Worm (Caenorhabditis elegans) whole organism, L4/young adult: ENCODE data around the gene gpcp-2.
A peak's percentile ranks its signal among the peaks of the same experiment; 100 is the strongest.

ENCODE experiments used
- W03F9.2 ChIP-seq: fragments of 150-350 bp; optimal IDR thresholded peaks from 2 replicates; lab custom pipeline; 2014; ENCODE audit warnings: missing biosample characterization, missing genetic modification characterization
- him-1 ChIP-seq: sonication (generic microtip); optimal IDR thresholded peaks from 2 replicates; lab custom pipeline; 2016; ENCODE audit warnings: missing genotype, missing genetic modification reagents, missing genetic modification characterization, missing compliant biosample characterization

ce11 chrII:8028246-8028694, 44.9 kb downstream of the gpcp-2 start:
- peak; percentile 93 for TF ChIP-seq him-1 (tag; lab: Kevin White, UChicago)
- TF ChIP-seq W03F9.2 (tag; lab: Kevin White, UChicago): no peak
